Fruit fly (Drosophila melanogaster): ENCODE data around the gene CG11076.

dm6 chr4:1026117-1026743 is 5.3 kb downstream of the CG11076 start:
- no peak for TF ChIP-seq CG6175 (GFP tag; IDR thresholded peaks at IDR 0.05)
- no peak for TF ChIP-seq zfh2 (GFP tag; optimal IDR thresholded peaks at IDR 0.05)
- no peak for TF ChIP-seq usp (GFP tag; optimal IDR thresholded peaks at IDR 0.05)
- no peak for TF ChIP-seq CG10209 (GFP tag; optimal IDR thresholded peaks at IDR 0.05)
- TF ChIP-seq CG4424 (GFP tag; optimal IDR thresholded peaks at IDR 0.05), result no peak
- TF ChIP-seq emc (GFP tag; optimal IDR thresholded peaks at IDR 0.05), result no peak
- TF ChIP-seq BtbVII (GFP tag; optimal IDR thresholded peaks at IDR 0.05), result no peak
- TF ChIP-seq Jarid2 (GFP tag; optimal IDR thresholded peaks at IDR 0.05), result no peak
- no peak for TF ChIP-seq CG3065 (GFP tag; optimal IDR thresholded peaks at IDR 0.05)
- no peak for TF ChIP-seq nom (GFP tag; optimal IDR thresholded peaks at IDR 0.05)
- TF ChIP-seq Ravus (GFP tag; IDR thresholded peaks at IDR 0.05), result no peak
- TF ChIP-seq tna (GFP tag; IDR thresholded peaks at IDR 0.05; ENCODE audit: partially characterized antibody), result no peak

Measured in whole organism, embryonic.